Fruit fly (Drosophila melanogaster): Measurements from ENCODE around the gene Spindly.

Gene Spindly

dm6 chr2L:3555408-3556058 is 25.4 kb upstream of the Spindly start (continued):
- TF ChIP-seq CG17359 (tag; optimal IDR thresholded peaks at IDR 0.05) (peak; percentile 9), CG1647 (GFP tag; optimal IDR thresholded peaks at IDR 0.05) (no peak), bsh (GFP tag; optimal IDR thresholded peaks at IDR 0.05) (peak in 1 of 2 experiments; percentile 43), Jarid2 (GFP tag; optimal IDR thresholded peaks at IDR 0.05) (no peak), CG13775 (GFP tag; optimal IDR thresholded peaks at IDR 0.05) (no peak), CG7839 (tag; optimal IDR thresholded peaks at IDR 0.05) (peak; percentile 29), vvl (GFP tag; IDR thresholded peaks at IDR 0.05) (0 out of 2 replicates have a peak, but pooled peaks have one; percentile 16), cg (GFP tag; optimal IDR thresholded peaks at IDR 0.05) (no peak), sob (GFP tag; IDR thresholded peaks at IDR 0.05) (peak; percentile 58; the same call in 1 of the 2 replicates), CG7745 (tag; optimal IDR thresholded peaks at IDR 0.05) (no peak), chif (GFP tag; optimal IDR thresholded peaks at IDR 0.05) (no peak), CG3995 (GFP tag; optimal IDR thresholded peaks at IDR 0.05) (no peak), dati (GFP tag; IDR thresholded peaks at IDR 0.05) (no peak), CG10543 (GFP tag; optimal IDR thresholded peaks at IDR 0.05) (no peak), sima (GFP tag; optimal IDR thresholded peaks at IDR 0.05) (no peak), CG2120 (GFP tag; optimal IDR thresholded peaks at IDR 0.05) (no peak), E2f2 (GFP tag; IDR thresholded peaks at IDR 0.05) (no peak), Meics (GFP tag; optimal IDR thresholded peaks at IDR 0.05) (no peak), CG6689 (GFP tag; IDR thresholded peaks at IDR 0.05) (peak; percentile 59; the same call in 1 of the 2 replicates), CG17328 (GFP tag; IDR thresholded peaks at IDR 0.05) (0 out of 2 replicates have a peak, but pooled peaks have one; percentile 34), CG9797 (GFP tag; optimal IDR thresholded peaks at IDR 0.05) (no peak), slp2 (GFP tag; optimal IDR thresholded peaks at IDR 0.05) (no peak), Sin3A (optimal IDR thresholded peaks at IDR 0.05) (no peak), CG1024 (GFP tag; IDR thresholded peaks at IDR 0.05) (no peak), CG30431 (GFP tag; optimal IDR thresholded peaks at IDR 0.05) (no peak), Sry-δ (GFP tag; optimal IDR thresholded peaks at IDR 0.05) (peak; percentile 38), phol (tag; optimal IDR thresholded peaks at IDR 0.05) (peak; percentile 48), CG8281 (tag; optimal IDR thresholded peaks at IDR 0.05) (no peak), CG4424 (GFP tag; optimal IDR thresholded peaks at IDR 0.05) (peak; percentile 50), CG6254 (GFP tag; optimal IDR thresholded peaks at IDR 0.05) (no peak), z (GFP tag; IDR thresholded peaks at IDR 0.05) (no peak), CG9817 (tag; optimal IDR thresholded peaks at IDR 0.05) (no peak), CG18764 (GFP tag; optimal IDR thresholded peaks at IDR 0.05) (no peak), CG15073 (GFP tag; optimal IDR thresholded peaks at IDR 0.05) (no peak), Mrtf (GFP tag; IDR thresholded peaks at IDR 0.05) (no peak), CG17612 (GFP tag; IDR thresholded peaks at IDR 0.05) (no peak), CG2199 (GFP tag; IDR thresholded peaks at IDR 0.05) (no peak), CG31441 (GFP tag; IDR thresholded peaks at IDR 0.05) (peak; percentile 40; the same call in 1 of the 2 replicates), Gug (GFP tag; IDR thresholded peaks at IDR 0.05) (no peak), pb (GFP tag; optimal IDR thresholded peaks at IDR 0.05) (no peak), Doc2 (GFP tag; IDR thresholded peaks at IDR 0.05) (no peak), schlank (tag; optimal IDR thresholded peaks at IDR 0.05) (no peak), Fer1 (GFP tag; optimal IDR thresholded peaks at IDR 0.05) (no peak), NC2β (GFP tag; optimal IDR thresholded peaks at IDR 0.05) (no peak), D19B (GFP tag; optimal IDR thresholded peaks at IDR 0.05) (no peak), CG8944 (GFP tag; optimal IDR thresholded peaks at IDR 0.05) (no peak), CG3847 (GFP tag; IDR thresholded peaks at IDR 0.05) (no peak), CG13894 (tag; optimal IDR thresholded peaks at IDR 0.05) (no peak), Ravus (GFP tag; IDR thresholded peaks at IDR 0.05) (no peak), wek (GFP tag; optimal IDR thresholded peaks at IDR 0.05) (no peak), shn (GFP tag; optimal IDR thresholded peaks at IDR 0.05) (no peak)

Measured in whole organism, embryonic.